Fruit fly (Drosophila melanogaster) whole organism, embryonic: ENCODE data around the gene Dhpr.
A peak's percentile ranks its signal among the peaks of the same experiment; 100 is the strongest.

Experiments
- Antp ChIP-seq: fragments of 200-800 bp; sonication (Bioruptor generic); optimal IDR thresholded peaks from 3 replicates; lab custom pipeline; 2016; ENCODE audit warnings: missing biosample characterization, missing genetic modification characterization
- Bgb ChIP-seq: fragments of 200-800 bp; sonication (Bioruptor generic); IDR thresholded peaks from 2 replicates; pipeline ENCODE4 v1.3.6; 2022; ENCODE audit warnings: missing biosample characterization, missing genetic modification characterization; ENCODE audit not compliant: partially characterized antibody
- CG10462 ChIP-seq: fragments of 200-800 bp; sonication (Bioruptor generic); optimal IDR thresholded peaks from 2 replicates; lab custom pipeline; 2016; ENCODE audit warnings: missing biosample characterization, missing genetic modification characterization
- CG11085 ChIP-seq: fragments of 200-800 bp; sonication (Bioruptor generic); IDR thresholded peaks from 2 replicates; pipeline ENCODE4 v1.3.6; 2022; ENCODE audit warnings: missing biosample characterization, missing genetic modification characterization
- CG11723 ChIP-seq: fragments of 200-800 bp; sonication (Bioruptor generic); optimal IDR thresholded peaks from 2 replicates; lab custom pipeline; 2017; ENCODE audit warnings: missing biosample characterization, mild to moderate bottlenecking, missing genetic modification characterization
- CG12104 ChIP-seq: fragments of 200-800 bp; sonication (Bioruptor generic); optimal IDR thresholded peaks from 3 replicates; lab custom pipeline; 2016; ENCODE audit warnings: missing biosample characterization, missing genetic modification characterization
- CG12942 ChIP-seq: fragments of 200-800 bp; sonication (Bioruptor generic); optimal IDR thresholded peaks from 3 replicates; lab custom pipeline; 2016; ENCODE audit warnings: missing biosample characterization, missing genetic modification characterization
- CG13624 ChIP-seq: fragments of 200-800 bp; sonication (Bioruptor generic); optimal IDR thresholded peaks from 2 replicates; lab custom pipeline; 2016; ENCODE audit warnings: missing biosample characterization, missing genetic modification characterization
- CG14860 ChIP-seq: fragments of 200-800 bp; sonication (Bioruptor generic); IDR thresholded peaks from 3 replicates; pipeline ENCODE4 v1.3.6; 2022; ENCODE audit warnings: missing biosample characterization, missing genetic modification characterization; ENCODE audit not compliant: partially characterized antibody
- CG17359 ChIP-seq: fragments of 200-800 bp; sonication (Bioruptor generic); optimal IDR thresholded peaks from 3 replicates; lab custom pipeline; 2018; ENCODE audit warnings: missing biosample characterization, mild to moderate bottlenecking, missing genetic modification characterization, moderate library complexity
- CG17912 ChIP-seq: fragments of 200-800 bp; sonication (Bioruptor generic); optimal IDR thresholded peaks from 2 replicates; lab custom pipeline; 2018; ENCODE audit warnings: missing biosample characterization, mild to moderate bottlenecking, missing genetic modification characterization
- CG2116 ChIP-seq: fragments of 200-800 bp; sonication (Bioruptor generic); optimal IDR thresholded peaks from 3 replicates; lab custom pipeline; 2018; ENCODE audit warnings: missing biosample characterization, mild to moderate bottlenecking, missing genetic modification characterization
- CG4854 ChIP-seq: fragments of 200-800 bp; sonication (Bioruptor generic); optimal IDR thresholded peaks from 2 replicates; lab custom pipeline; 2016; ENCODE audit warnings: missing biosample characterization, missing genetic modification characterization, inconsistent platforms
- CG6765 ChIP-seq: fragments of 200-800 bp; sonication (Bioruptor generic); optimal IDR thresholded peaks from 3 replicates; lab custom pipeline; 2017; ENCODE audit warnings: missing biosample characterization, mild to moderate bottlenecking, missing genetic modification characterization
- CG7987 ChIP-seq: fragments of 200-800 bp; sonication (Bioruptor generic); optimal IDR thresholded peaks from 2 replicates; lab custom pipeline; 2018; ENCODE audit warnings: missing biosample characterization, mild to moderate bottlenecking, missing genetic modification characterization, moderate library complexity
- CG8388 ChIP-seq: fragments of 200-800 bp; sonication (Bioruptor generic); optimal IDR thresholded peaks from 2 replicates; lab custom pipeline; 2019; ENCODE audit warnings: missing biosample characterization, mild to moderate bottlenecking, missing genetic modification characterization, moderate library complexity
- CG9609 ChIP-seq: fragments of 200-800 bp; sonication (Bioruptor generic); optimal IDR thresholded peaks from 3 replicates; lab custom pipeline; 2016; ENCODE audit warnings: missing biosample characterization, missing genetic modification characterization
- CG9876 ChIP-seq: fragments of 200-800 bp; sonication (Bioruptor generic); optimal IDR thresholded peaks from 2 replicates; lab custom pipeline; 2016; ENCODE audit warnings: missing biosample characterization, missing genetic modification characterization
- Dref ChIP-seq: fragments of 200-800 bp; sonication (Bioruptor generic); IDR thresholded peaks from 2 replicates; pipeline ENCODE4 v1.3.6; 2022; ENCODE audit warnings: missing biosample characterization, missing genetic modification characterization
- HHEX ChIP-seq: fragments of 200-800 bp; sonication (Bioruptor generic); optimal IDR thresholded peaks from 3 replicates; lab custom pipeline; 2017; ENCODE audit warnings: missing biosample characterization, mild to moderate bottlenecking, missing genetic modification characterization, missing genetic modification reagents
- Hey ChIP-seq: fragments of 200-800 bp; sonication (Bioruptor generic); optimal IDR thresholded peaks from 3 replicates; lab custom pipeline; 2018; ENCODE audit warnings: missing biosample characterization, mild to moderate bottlenecking, missing genetic modification characterization
- Nf-YB ChIP-seq: fragments of 200-800 bp; sonication (Bioruptor generic); optimal IDR thresholded peaks from 3 replicates; lab custom pipeline; 2019; ENCODE audit warnings: missing biosample characterization, mild to moderate bottlenecking, missing genetic modification characterization, moderate library complexity
- Optix ChIP-seq: fragments of 200-800 bp; sonication (Bioruptor generic); IDR thresholded peaks from 3 replicates; pipeline ENCODE4 v1.3.6; 2022; ENCODE audit warnings: missing biosample characterization, missing genetic modification characterization
- Poxn ChIP-seq: fragments of 200-800 bp; sonication (Bioruptor generic); IDR thresholded peaks from 2 replicates; pipeline ENCODE4 v1.3.6; 2022; ENCODE audit warnings: missing biosample characterization, missing genetic modification characterization
- Six4 ChIP-seq: fragments of 200-800 bp; sonication (Bioruptor generic); optimal IDR thresholded peaks from 2 replicates; lab custom pipeline; 2016; ENCODE audit warnings: missing biosample characterization, missing genetic modification characterization
- Spps ChIP-seq: fragments of 200-800 bp; sonication (Bioruptor generic); optimal IDR thresholded peaks from 2 replicates; lab custom pipeline; 2018; ENCODE audit warnings: missing biosample characterization, mild to moderate bottlenecking, missing genetic modification characterization
- Taf1 ChIP-seq: fragments of 200-800 bp; sonication (Bioruptor generic); IDR thresholded peaks from 2 replicates; pipeline ENCODE4 v1.3.6; 2022; ENCODE audit warnings: missing biosample characterization, missing genetic modification characterization
- Usf ChIP-seq: fragments of 200-800 bp; sonication (Bioruptor generic); optimal IDR thresholded peaks from 2 replicates; lab custom pipeline; 2017; ENCODE audit warnings: missing genotype, missing biosample characterization, missing genetic modification characterization
- YL-1 ChIP-seq: fragments of 200-800 bp; sonication (Bioruptor generic); optimal IDR thresholded peaks from 3 replicates; lab custom pipeline; 2017; ENCODE audit warnings: missing biosample characterization, mild to moderate bottlenecking, missing genetic modification characterization
- ac ChIP-seq: fragments of 200-800 bp; sonication (Bioruptor generic); optimal IDR thresholded peaks from 3 replicates; lab custom pipeline; 2017; ENCODE audit warnings: missing biosample characterization, mild to moderate bottlenecking, missing genetic modification characterization
- ash1 ChIP-seq: fragments of 200-800 bp; sonication (Bioruptor generic); optimal IDR thresholded peaks from 2 replicates; lab custom pipeline; 2018; ENCODE audit warnings: missing biosample characterization, mild to moderate bottlenecking, missing genetic modification characterization
- ato ChIP-seq: fragments of 200-800 bp; sonication (Bioruptor generic); IDR thresholded peaks from 2 replicates; pipeline ENCODE4 v1.3.6; 2022; ENCODE audit warnings: missing biosample characterization, missing genetic modification characterization; ENCODE audit not compliant: partially characterized antibody
- caup ChIP-seq: fragments of 200-800 bp; sonication (Bioruptor generic); optimal IDR thresholded peaks from 3 replicates; lab custom pipeline; 2017; ENCODE audit warnings: missing biosample characterization, mild to moderate bottlenecking, missing genetic modification characterization, moderate library complexity; ENCODE audit not compliant: severe bottlenecking
- chif ChIP-seq, 2 experiments: fragments of 200-800 bp; sonication (Bioruptor generic); optimal IDR thresholded peaks; 3 replicates each; lab custom pipeline; 2016; ENCODE audit warnings: missing biosample characterization in 2 of 2, missing genetic modification characterization in 2 of 2
- cwo ChIP-seq: fragments of 200-800 bp; sonication (Bioruptor generic); optimal IDR thresholded peaks from 3 replicates; lab custom pipeline; 2017; ENCODE audit warnings: missing biosample characterization, missing genetic modification characterization, mild to moderate bottlenecking, moderate library complexity, missing genetic modification reagents
- dysf ChIP-seq: fragments of 200-800 bp; sonication (Bioruptor generic); IDR thresholded peaks from 3 replicates; pipeline ENCODE4 v1.3.6; 2022; ENCODE audit warnings: missing biosample characterization, missing genetic modification characterization
- esg ChIP-seq: fragments of 200-800 bp; sonication (Bioruptor generic); conservative IDR thresholded peaks from 2 replicates; pipeline ENCODE4 v1.3.6; 2022; ENCODE audit warnings: missing biosample characterization, missing genetic modification characterization
- eve ChIP-seq, 2 experiments: fragments of >200 bp; optimal IDR thresholded peaks; 2 replicates each; lab custom pipeline; 2017; ENCODE audit warnings: missing biosample characterization in 2 of 2, missing genetic modification characterization in 2 of 2
- eyg ChIP-seq: fragments of 200-800 bp; sonication (Bioruptor generic); optimal IDR thresholded peaks from 3 replicates; lab custom pipeline; 2016; ENCODE audit warnings: missing biosample characterization, missing genetic modification characterization
- fd3F ChIP-seq: fragments of 200-800 bp; sonication (Bioruptor generic); optimal IDR thresholded peaks from 2 replicates; lab custom pipeline; 2018; ENCODE audit warnings: missing biosample characterization, mild to moderate bottlenecking, missing genetic modification characterization, moderate library complexity
- fru ChIP-seq: fragments of >200 bp; optimal IDR thresholded peaks from 2 replicates; lab custom pipeline; 2017
- gem ChIP-seq: fragments of 200-800 bp; sonication (Bioruptor generic); optimal IDR thresholded peaks from 2 replicates; lab custom pipeline; 2019; ENCODE audit warnings: missing biosample characterization, mild to moderate bottlenecking, missing genetic modification characterization, moderate library complexity
- kah ChIP-seq: fragments of 200-800 bp; sonication (Bioruptor generic); optimal IDR thresholded peaks from 2 replicates; lab custom pipeline; 2018; ENCODE audit warnings: missing biosample characterization, mild to moderate bottlenecking, missing genetic modification characterization
- kay ChIP-seq: fragments of 200-800 bp; sonication (Bioruptor generic); optimal IDR thresholded peaks from 2 replicates; lab custom pipeline; 2016; ENCODE audit warnings: missing biosample characterization, missing genetic modification characterization
- mam ChIP-seq: fragments of 200-800 bp; sonication (Bioruptor generic); optimal IDR thresholded peaks from 3 replicates; lab custom pipeline; 2016; ENCODE audit warnings: missing biosample characterization, missing genetic modification characterization
- mld ChIP-seq: fragments of 200-800 bp; sonication (Bioruptor generic); IDR thresholded peaks from 3 replicates; pipeline ENCODE4 v1.3.6; 2022; ENCODE audit warnings: missing biosample characterization, missing genetic modification characterization; ENCODE audit not compliant: partially characterized antibody
- tx ChIP-seq: fragments of 200-800 bp; sonication (Bioruptor generic); optimal IDR thresholded peaks from 2 replicates; lab custom pipeline; 2016; ENCODE audit warnings: missing biosample characterization, missing genetic modification characterization
- wor ChIP-seq: fragments of 200-800 bp; sonication (Bioruptor generic); IDR thresholded peaks from 2 replicates; pipeline ENCODE4 v1.3.6; 2022; ENCODE audit warnings: missing biosample characterization, missing genetic modification characterization
- zfh2 ChIP-seq: fragments of 200-800 bp; sonication (Bioruptor generic); optimal IDR thresholded peaks from 2 replicates; lab custom pipeline; 2016; ENCODE audit warnings: missing biosample characterization, missing genetic modification characterization

The Dhpr gene

DNA sequence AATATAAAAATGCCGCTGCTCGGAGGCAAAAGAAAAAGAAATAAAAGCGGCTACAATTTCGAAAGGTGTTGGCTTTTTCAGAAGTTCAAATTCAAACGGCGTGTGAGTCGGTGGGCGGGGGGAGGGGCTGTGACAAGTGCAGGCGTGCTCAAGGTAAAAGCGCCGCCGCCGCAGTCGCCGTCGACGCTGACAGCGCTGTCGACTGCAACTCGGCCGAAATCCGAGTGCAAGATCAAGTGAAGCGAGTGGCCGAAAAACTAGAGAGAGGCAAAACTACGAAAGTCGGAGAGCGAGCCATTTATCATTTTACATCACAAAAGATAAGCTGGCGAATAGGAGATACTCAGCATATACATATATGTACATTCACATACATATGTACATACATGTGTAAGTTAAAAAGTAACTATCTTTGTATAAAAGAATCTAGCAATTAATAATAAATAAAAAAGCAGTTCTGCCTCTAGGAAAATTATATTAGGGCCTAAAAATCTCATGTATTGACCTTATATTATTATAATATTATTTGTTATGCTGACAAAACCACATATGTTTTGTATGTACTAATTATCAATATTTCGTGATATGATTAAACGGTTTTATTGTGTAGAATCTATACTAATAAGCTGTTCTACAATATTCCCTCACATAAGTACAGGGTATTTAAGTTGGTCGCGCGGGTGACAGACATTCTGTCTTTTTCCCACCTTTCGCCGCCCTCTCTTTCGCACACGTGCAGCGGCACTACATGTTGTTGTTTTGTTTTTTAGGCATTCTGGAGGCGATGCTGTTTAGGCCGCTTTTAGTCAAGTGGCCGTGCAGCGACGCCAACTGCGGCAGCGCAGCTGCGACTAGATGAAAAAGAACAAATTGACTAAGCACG, 5.4 kb upstream of the Dhpr start (continued):
- TF ChIP-seq kay: no peak
- no peak for TF ChIP-seq CG6765
- no peak for TF ChIP-seq YL-1 (GFP tag; lab: Kevin White, UChicago)
- TF ChIP-seq caup: no peak
- peak; percentile 72 for TF ChIP-seq Nf-YB (GFP tag; lab: Kevin White, UChicago)
- TF ChIP-seq HHEX (GFP tag; lab: Kevin White, UChicago): peak; percentile 58
- peak; percentile 44 for TF ChIP-seq wor (GFP tag; lab: Robert Waterston, UW)
- no peak for TF ChIP-seq CG14860 (GFP tag; lab: Robert Waterston, UW)
- TF ChIP-seq eyg (GFP tag; lab: Kevin White, UChicago): no peak
- TF ChIP-seq Antp: no peak
- TF ChIP-seq kah (GFP tag; lab: Kevin White, UChicago): no peak
- peak; percentile 69 for TF ChIP-seq CG11723 (GFP tag; lab: Kevin White, UChicago)
- TF ChIP-seq chif (GFP tag; optimal IDR thresholded peaks at IDR 0.05; lab: Kevin White, UChicago): peak in 1 of 2 experiments; percentile 8
- TF ChIP-seq tx: no peak
- peak; percentile 63 for TF ChIP-seq CG10462
- peak; percentile 59 for TF ChIP-seq CG17359
- peak; percentile 30 for TF ChIP-seq Usf (GFP tag; lab: Kevin White, UChicago)
- no peak for TF ChIP-seq CG13624
- TF ChIP-seq CG9876 (GFP tag; lab: Kevin White, UChicago): no peak
- peak; percentile 39; the same call in 1 of the 3 replicates for TF ChIP-seq dysf
- TF ChIP-seq CG9609 (GFP tag; lab: Kevin White, UChicago): no peak
- TF ChIP-seq Hey (tag; lab: Kevin White, UChicago): no peak
- peak; percentile 59 for TF ChIP-seq Six4
- no peak for TF ChIP-seq mam (GFP tag; lab: Kevin White, UChicago)
- no peak for TF ChIP-seq CG11085 (GFP tag; lab: Robert Waterston, UW)
- TF ChIP-seq CG8388 (GFP tag; lab: Kevin White, UChicago): peak; percentile 72
- TF ChIP-seq ato (GFP tag; lab: Robert Waterston, UW): no peak
- peak; percentile 47 for TF ChIP-seq cwo (GFP tag; lab: Kevin White, UChicago)
- peak; percentile 61 for TF ChIP-seq Spps
- no peak for TF ChIP-seq CG4854
- no peak for TF ChIP-seq Taf1 (GFP tag; lab: Robert Waterston, UW)
- peak; percentile 38 for TF ChIP-seq CG2116
- no peak for TF ChIP-seq Bgb
- no peak for TF ChIP-seq Optix (GFP tag; lab: Robert Waterston, UW)
- TF ChIP-seq CG7987 (GFP tag; lab: Kevin White, UChicago): no peak
- peak; percentile 10 for TF ChIP-seq CG17912 (GFP tag; lab: Kevin White, UChicago)
- TF ChIP-seq mld (GFP tag; lab: Robert Waterston, UW): no peak
- TF ChIP-seq fru (lab: Kevin White, UChicago): no peak
- peak; percentile 23 for TF ChIP-seq CG12942 (GFP tag; lab: Kevin White, UChicago)
- no peak for TF ChIP-seq ash1 (GFP tag; lab: Kevin White, UChicago)
- TF ChIP-seq zfh2 (GFP tag; lab: Kevin White, UChicago): no peak
- TF ChIP-seq CG12104: peak; percentile 32
- TF ChIP-seq ac (GFP tag; lab: Kevin White, UChicago): no peak
- 0 out of 2 replicates have a peak, but pooled peaks have one; percentile 11 for TF ChIP-seq esg
- TF ChIP-seq eve (GFP tag; optimal IDR thresholded peaks at IDR 0.05; lab: Kevin White, UChicago): peak in 1 of 2 experiments; percentile 58
- TF ChIP-seq gem: peak; percentile 89
- no peak for TF ChIP-seq Dref (GFP tag; lab: Robert Waterston, UW)
- TF ChIP-seq Poxn (GFP tag; lab: Robert Waterston, UW): no peak
- TF ChIP-seq fd3F (GFP tag; lab: Kevin White, UChicago): peak; percentile 58
